Worm (Caenorhabditis elegans) whole organism, L3 larva: Measurements from ENCODE around the gene F57A8.6.

ENCODE experiments used
- ceh-16 ChIP-seq: sonication (generic microtip); optimal IDR thresholded peaks from 2 replicates; lab custom pipeline; 2017; ENCODE audit warnings: missing biosample characterization, missing genetic modification characterization
- ceh-9 ChIP-seq: sonication (generic microtip); optimal IDR thresholded peaks from 2 replicates; lab custom pipeline; 2018; ENCODE audit warnings: missing biosample characterization, missing genetic modification characterization
- tbx-2 ChIP-seq: sonication (generic microtip); optimal IDR thresholded peaks from 2 replicates; lab custom pipeline; 2016; ENCODE audit warnings: mild to moderate bottlenecking, missing genetic modification characterization, missing compliant biosample characterization

- TF ChIP-seq ceh-16 (tag; lab: Kevin White, UChicago): no peak
- TF ChIP-seq ceh-9 (tag; lab: Kevin White, UChicago): no peak
- no peak for TF ChIP-seq tbx-2 (tag; lab: Kevin White, UChicago)
Observed at ce11 chrV:10107309-10107708, 33.6 kb upstream of the F57A8.6 start, which contains the start of gene C08B6.11.
